Worm (Caenorhabditis elegans) whole organism, mixed stage, embryonic: ENCODE results near the gene F55C12.2.

Experiments used
- M03D4.4 ChIP-seq: sonication (generic microtip); optimal IDR thresholded peaks from 2 replicates; lab custom pipeline; 2017; ENCODE audit warnings: mild to moderate bottlenecking, missing genetic modification characterization, missing compliant biosample characterization
- elt-1 ChIP-seq: sonication (generic microtip); optimal IDR thresholded peaks from 2 replicates; lab custom pipeline; 2017; ENCODE audit warnings: missing genetic modification characterization, mild to moderate bottlenecking, missing compliant biosample characterization, antibody characterized with exemption, moderate library complexity, borderline replicate concordance; ENCODE audit not compliant: insufficient read depth
- lin-13 ChIP-seq: fragments of 150-350 bp; optimal IDR thresholded peaks from 2 replicates; lab custom pipeline; 2014; ENCODE audit warnings: missing biosample characterization, missing genetic modification characterization
- lsy-2 ChIP-seq: fragments of 150-350 bp; optimal IDR thresholded peaks from 2 replicates; lab custom pipeline; 2014; ENCODE audit warnings: missing biosample characterization, missing genetic modification characterization
- mab-5 ChIP-seq: fragments of 150-350 bp; optimal IDR thresholded peaks from 2 replicates; lab custom pipeline; 2014; ENCODE audit warnings: missing biosample characterization, missing genetic modification characterization
- mep-1 ChIP-seq: fragments of 150-350 bp; optimal IDR thresholded peaks from 2 replicates; lab custom pipeline; 2017; ENCODE audit warnings: missing biosample characterization, missing genetic modification reagents, missing genetic modification characterization, inconsistent platforms
- pha-4 ChIP-seq: fragments of 150-350 bp; optimal IDR thresholded peaks from 2 replicates; lab custom pipeline; 2018; ENCODE audit warnings: missing biosample characterization, missing genetic modification reagents, missing genetic modification characterization
- sem-2 ChIP-seq: fragments of 200-800 bp; sonication (Bioruptor generic); optimal IDR thresholded peaks from 2 replicates; lab custom pipeline; 2018; ENCODE audit warnings: mild to moderate bottlenecking, missing genetic modification characterization, missing compliant biosample characterization
- snpc-4 ChIP-seq: fragments of 150-350 bp; optimal IDR thresholded peaks from 2 replicates; lab custom pipeline; 2014; ENCODE audit warnings: missing biosample characterization, missing genetic modification characterization

ce11 chrII:5828486-5828885 lies 48.1 kb upstream of the F55C12.2 start, which contains the start of gene ZK1248.11:
- TF ChIP-seq elt-1 (tag; lab: Kevin White, UChicago) (no peak), snpc-4 (tag; lab: Kevin White, UChicago) (no peak), lin-13 (no peak), pha-4 (tag; lab: Kevin White, UChicago) (no peak), mep-1 (tag; lab: Kevin White, UChicago) (no peak), M03D4.4 (tag; lab: Kevin White, UChicago) (no peak), sem-2 (GFP tag; lab: Kevin White, UChicago) (no peak), lsy-2 (tag; lab: Kevin White, UChicago) (no peak), mab-5 (tag; lab: Kevin White, UChicago) (no peak)
